Fruit fly (Drosophila melanogaster): ENCODE results near the gene CG31373.

The CG31373 gene

DNA sequence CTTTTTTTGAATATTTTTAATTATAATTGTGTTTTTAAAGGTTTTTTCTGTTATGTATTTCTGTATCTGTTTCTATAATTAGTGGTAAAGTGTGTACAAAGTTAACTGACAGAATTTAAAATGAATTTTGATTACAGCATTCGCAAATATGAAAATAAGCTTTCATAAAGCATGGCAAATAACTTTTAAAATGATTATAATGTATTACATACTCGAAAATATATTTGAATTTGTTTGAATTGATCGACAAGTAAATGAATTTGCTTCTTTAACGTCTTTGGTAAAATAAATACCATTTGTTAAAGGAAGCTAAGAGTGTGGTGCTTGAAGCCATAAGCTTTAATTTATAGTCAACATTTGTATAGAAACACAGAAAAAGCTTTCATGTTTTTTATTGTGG is 2.0 kb upstream of the CG31373 start, which contains the start of gene CG14689:
Gene CG14689, minus strand, starts transcription at position 101 of the 400 bp plus-strand sequence.
- no peak for TF ChIP-seq CG14655 (GFP tag; optimal IDR thresholded peaks at IDR 0.05)
- no peak for TF ChIP-seq gl (tag; optimal IDR thresholded peaks at IDR 0.05)
- TF ChIP-seq CG32121 (GFP tag; IDR thresholded peaks at IDR 0.05), result no peak
- TF ChIP-seq CG12605 (GFP tag; IDR thresholded peaks at IDR 0.05), result no peak
- TF ChIP-seq EcR (GFP tag; optimal IDR thresholded peaks at IDR 0.05), result no peak
- TF ChIP-seq CG9948 (tag; optimal IDR thresholded peaks at IDR 0.05), result no peak
- TF ChIP-seq CG8159 (tag; optimal IDR thresholded peaks at IDR 0.05), result no peak
- no peak for TF ChIP-seq CG34367 (tag; optimal IDR thresholded peaks at IDR 0.05)
- TF ChIP-seq Pif1A (GFP tag; optimal IDR thresholded peaks at IDR 0.05), result no peak
- no peak for TF ChIP-seq CG4496 (GFP tag; IDR thresholded peaks at IDR 0.05)
- no peak for TF ChIP-seq rn (GFP tag; IDR thresholded peaks at IDR 0.05)
- TF ChIP-seq CG15710 (tag; optimal IDR thresholded peaks at IDR 0.05), result no peak

DNA sequence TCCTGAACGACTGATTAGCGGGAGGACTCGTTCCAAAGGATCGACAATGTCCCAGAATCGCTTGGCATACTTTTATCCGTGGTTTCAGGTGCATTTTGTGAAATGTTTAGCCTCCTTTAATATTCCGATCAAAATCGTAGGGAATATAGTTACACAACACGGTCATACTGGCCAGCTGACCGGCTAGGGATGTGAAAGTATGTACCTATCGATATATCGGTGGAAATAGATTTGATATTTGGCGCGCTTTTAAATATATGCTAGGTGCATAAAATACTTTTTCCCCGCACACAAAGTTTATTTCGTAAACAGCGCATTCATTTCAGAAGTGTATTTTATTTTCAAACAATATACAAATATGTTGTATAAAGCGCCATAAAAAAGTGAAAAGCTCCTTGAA is 995 bp downstream of the CG31373 start, which contains the start of gene CG31278:
Gene CG31278, minus strand, starts transcription at position 172 of the 400 bp plus-strand sequence.
- TF ChIP-seq CG34367 (tag; optimal IDR thresholded peaks at IDR 0.05), result no peak
- TF ChIP-seq CG10348 (GFP tag; IDR thresholded peaks at IDR 0.05), result no peak
- no peak for TF ChIP-seq CG8159 (tag; optimal IDR thresholded peaks at IDR 0.05)
- TF ChIP-seq CG4496 (GFP tag; IDR thresholded peaks at IDR 0.05), result no peak
- no peak for TF ChIP-seq Snoo (tag; optimal IDR thresholded peaks at IDR 0.05)
- TF ChIP-seq D1 (tag; optimal IDR thresholded peaks at IDR 0.05), result no peak
- TF ChIP-seq CG17806 (tag; optimal IDR thresholded peaks at IDR 0.05), result no peak
- no peak for TF ChIP-seq Pif1A (GFP tag; optimal IDR thresholded peaks at IDR 0.05)
- TF ChIP-seq Pif1B (GFP tag; optimal IDR thresholded peaks at IDR 0.05), result no peak
- no peak for TF ChIP-seq Ets98B (GFP tag; IDR thresholded peaks at IDR 0.05)
- TF ChIP-seq CG9948 (tag; optimal IDR thresholded peaks at IDR 0.05), result no peak
- no peak for TF ChIP-seq rn (GFP tag; IDR thresholded peaks at IDR 0.05)
- no peak for TF ChIP-seq CG32121 (GFP tag; IDR thresholded peaks at IDR 0.05)
- no peak for TF ChIP-seq gl (tag; optimal IDR thresholded peaks at IDR 0.05)
- TF ChIP-seq EcR (GFP tag; optimal IDR thresholded peaks at IDR 0.05), result no peak
- TF ChIP-seq CG8301 (tag; optimal IDR thresholded peaks at IDR 0.05), result no peak
- TF ChIP-seq CG13204 (GFP tag; optimal IDR thresholded peaks at IDR 0.05), result no peak
- TF ChIP-seq CG14655 (GFP tag; optimal IDR thresholded peaks at IDR 0.05), result no peak
- TF ChIP-seq fd96Ca (GFP tag; IDR thresholded peaks at IDR 0.05), result no peak

DNA sequence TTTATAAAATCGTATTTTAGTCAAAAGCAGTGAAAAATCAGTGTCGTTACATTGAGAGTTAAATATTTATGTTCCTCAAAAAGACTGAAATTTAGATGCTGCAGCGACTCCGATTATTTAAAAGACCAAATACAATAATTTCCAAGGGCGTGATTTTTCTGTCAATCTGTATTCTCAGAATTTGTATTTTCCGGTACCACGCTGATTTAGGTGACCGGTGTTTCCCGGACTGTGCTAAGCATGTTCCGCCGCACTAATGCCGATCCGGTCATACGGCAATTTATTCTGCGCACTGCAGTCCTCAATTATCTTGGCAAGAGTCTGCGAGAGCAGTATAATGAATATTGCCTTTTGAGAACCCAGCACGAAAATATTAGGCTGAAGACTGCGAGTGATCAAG is 2.4 kb downstream of the CG31373 start, which contains the start of the genes CG31467 and CG14684:
Gene CG31467, minus strand, starts transcription at position 101 of the 400 bp plus-strand sequence.
Gene CG14684, plus strand, starts transcription at position 212 of the 400 bp plus-strand sequence.
- TF ChIP-seq EcR (GFP tag; optimal IDR thresholded peaks at IDR 0.05) (no peak), rn (GFP tag; IDR thresholded peaks at IDR 0.05) (no peak), CG4496 (GFP tag; IDR thresholded peaks at IDR 0.05) (no peak), fd96Ca (GFP tag; IDR thresholded peaks at IDR 0.05) (no peak), Snoo (tag; optimal IDR thresholded peaks at IDR 0.05) (no peak), CG12605 (GFP tag; IDR thresholded peaks at IDR 0.05) (no peak), D1 (tag; optimal IDR thresholded peaks at IDR 0.05) (no peak), CG8159 (tag; optimal IDR thresholded peaks at IDR 0.05) (no peak), Pif1B (GFP tag; optimal IDR thresholded peaks at IDR 0.05) (no peak), CG8301 (tag; optimal IDR thresholded peaks at IDR 0.05) (no peak), CG14655 (GFP tag; optimal IDR thresholded peaks at IDR 0.05) (no peak), CG15710 (tag; optimal IDR thresholded peaks at IDR 0.05) (no peak), CG34367 (tag; optimal IDR thresholded peaks at IDR 0.05) (no peak), CG13204 (GFP tag; optimal IDR thresholded peaks at IDR 0.05) (no peak), CG32121 (GFP tag; IDR thresholded peaks at IDR 0.05) (no peak), Pif1A (GFP tag; optimal IDR thresholded peaks at IDR 0.05) (no peak), CG10348 (GFP tag; IDR thresholded peaks at IDR 0.05) (no peak), CG17806 (tag; optimal IDR thresholded peaks at IDR 0.05) (no peak), gl (tag; optimal IDR thresholded peaks at IDR 0.05) (no peak)

DNA sequence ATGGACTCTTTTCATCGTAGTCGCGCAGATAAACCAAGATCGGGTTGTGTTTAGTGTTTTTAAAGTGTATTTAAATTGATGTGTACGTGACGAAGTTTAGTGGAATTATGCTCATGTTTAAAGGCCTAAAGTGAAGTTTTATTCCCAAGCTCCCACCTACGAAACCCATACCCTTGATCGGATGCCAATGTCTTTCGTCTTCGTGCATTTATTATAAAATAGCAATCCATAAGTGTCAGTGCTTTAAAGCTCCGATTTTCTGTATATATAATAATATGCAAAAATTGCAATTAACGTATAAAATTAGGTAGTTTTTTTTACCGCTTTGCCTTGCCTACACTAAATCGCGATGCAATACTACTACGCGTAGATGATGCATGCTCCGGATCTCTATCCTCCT is 4.2 kb downstream of the CG31373 start, which contains the start of gene CG31391:
Gene CG31391, minus strand, starts transcription at position 101 of the 400 bp plus-strand sequence.
- no peak for TF ChIP-seq Pif1A (GFP tag; optimal IDR thresholded peaks at IDR 0.05)
- TF ChIP-seq CG8159 (tag; optimal IDR thresholded peaks at IDR 0.05), result no peak
- TF ChIP-seq CG34367 (tag; optimal IDR thresholded peaks at IDR 0.05), result no peak
- TF ChIP-seq CG32121 (GFP tag; IDR thresholded peaks at IDR 0.05), result no peak
- no peak for TF ChIP-seq D1 (tag; optimal IDR thresholded peaks at IDR 0.05)
- TF ChIP-seq fd96Ca (GFP tag; IDR thresholded peaks at IDR 0.05), result no peak
- TF ChIP-seq CG14655 (GFP tag; optimal IDR thresholded peaks at IDR 0.05), result no peak
- no peak for TF ChIP-seq CG10348 (GFP tag; IDR thresholded peaks at IDR 0.05)
- TF ChIP-seq Pif1B (GFP tag; optimal IDR thresholded peaks at IDR 0.05), result no peak
- no peak for TF ChIP-seq CG4496 (GFP tag; IDR thresholded peaks at IDR 0.05)

- TF ChIP-seq CG32121 (GFP tag; IDR thresholded peaks at IDR 0.05) (no peak), Pif1A (GFP tag; optimal IDR thresholded peaks at IDR 0.05) (no peak), CG9948 (tag; optimal IDR thresholded peaks at IDR 0.05) (no peak), CG17806 (tag; optimal IDR thresholded peaks at IDR 0.05) (no peak), CG34367 (tag; optimal IDR thresholded peaks at IDR 0.05) (no peak), CG15710 (tag; optimal IDR thresholded peaks at IDR 0.05) (no peak), CG12605 (GFP tag; IDR thresholded peaks at IDR 0.05) (no peak), CG14655 (GFP tag; optimal IDR thresholded peaks at IDR 0.05) (no peak), CG8159 (tag; optimal IDR thresholded peaks at IDR 0.05) (no peak), fd96Ca (GFP tag; IDR thresholded peaks at IDR 0.05) (no peak), rn (GFP tag; IDR thresholded peaks at IDR 0.05) (no peak), CG4496 (GFP tag; IDR thresholded peaks at IDR 0.05) (no peak), Snoo (tag; optimal IDR thresholded peaks at IDR 0.05) (no peak), EcR (GFP tag; optimal IDR thresholded peaks at IDR 0.05) (no peak)
Measured at dm6 chr3R:10700638-10701037, 8.5 kb downstream of the CG31373 start.

All from whole organism, pupa.